Worm (Caenorhabditis elegans) whole organism, L2 larva: ENCODE data around the gene moc-6.

Source experiments
- alr-1 ChIP-seq: fragments of 150-350 bp; optimal IDR thresholded peaks from 2 replicates; lab custom pipeline; 2014; ENCODE audit warnings: missing biosample characterization, missing genetic modification characterization
- ama-1 ChIP-seq: fragments of 150-350 bp; optimal IDR thresholded peaks from 2 replicates; lab custom pipeline; 2018; ENCODE audit warnings: inconsistent platforms
- lsy-2 ChIP-seq, 2 experiments: fragments of 150-350 bp in 1 of 2; sonication (generic microtip) in 1 of 2; optimal IDR thresholded peaks; 2 replicates each; lab custom pipeline; 2014 to 2017; ENCODE audit warnings: missing biosample characterization in 2 of 2, missing genetic modification characterization in 2 of 2
- mab-5 ChIP-seq: fragments of 150-350 bp; optimal IDR thresholded peaks from 2 replicates; lab custom pipeline; 2014; ENCODE audit warnings: missing biosample characterization, missing genetic modification characterization
- mdl-1 ChIP-seq, 2 experiments: fragments of 150-350 bp in 1 of 2; sonication (generic microtip) in 1 of 2; optimal IDR thresholded peaks; 2 replicates each; lab custom pipeline; 2017; ENCODE audit warnings: missing biosample characterization in 2 of 2, missing genetic modification characterization in 2 of 2
- nhr-6 ChIP-seq: fragments of 150-350 bp; optimal IDR thresholded peaks from 2 replicates; lab custom pipeline; 2014; ENCODE audit warnings: missing biosample characterization, missing genetic modification characterization
- skn-1 ChIP-seq: sonication (generic microtip); optimal IDR thresholded peaks from 2 replicates; lab custom pipeline; 2017; ENCODE audit warnings: missing biosample characterization, missing genetic modification characterization
- snpc-4 ChIP-seq: fragments of 150-350 bp; optimal IDR thresholded peaks from 2 replicates; lab custom pipeline; 2014; ENCODE audit warnings: missing biosample characterization, missing genetic modification characterization
- unc-62 ChIP-seq: fragments of 150-350 bp; optimal IDR thresholded peaks from 2 replicates; lab custom pipeline; 2014; ENCODE audit warnings: missing biosample characterization, missing genetic modification reagents, missing genetic modification characterization
- zag-1 ChIP-seq: fragments of 150-350 bp; optimal IDR thresholded peaks from 2 replicates; lab custom pipeline; 2014; ENCODE audit warnings: missing biosample characterization, missing genetic modification characterization

- TF ChIP-seq mab-5 (tag; lab: Kevin White, UChicago) (no peak), skn-1 (tag; lab: Kevin White, UChicago) (no peak), zag-1 (tag; lab: Kevin White, UChicago) (no peak), alr-1 (no peak), snpc-4 (no peak), unc-62 (no peak), nhr-6 (tag; lab: Kevin White, UChicago) (no peak), ama-1 (lab: Kevin White, UChicago) (no peak), lsy-2 (tag; optimal IDR thresholded peaks at IDR 0.05; lab: Kevin White, UChicago) (no peak), mdl-1 (tag; optimal IDR thresholded peaks at IDR 0.05; lab: Kevin White, UChicago) (no peak)
These were observed 22.2 kb upstream of the moc-6 start, which contains the start of gene cid-1 for ce11 chrIII:5173622-5174021.
